Worm (Caenorhabditis elegans) whole organism, L4 larva: ENCODE measurements around the gene Y48A6B.7.

Experiments used
- F10B5.3 ChIP-seq: sonication (generic microtip); optimal IDR thresholded peaks from 2 replicates; lab custom pipeline; 2016; ENCODE audit warnings: mild to moderate bottlenecking, missing genetic modification characterization, missing compliant biosample characterization
- F26F4.8 ChIP-seq: fragments of 200-800 bp; sonication (Bioruptor generic); conservative IDR thresholded peaks from 2 replicates; pipeline ENCODE4 v1.3.6; 2022; ENCODE audit warnings: missing genetic modification characterization, missing compliant biosample characterization
- R02D3.7 ChIP-seq: fragments of 150-350 bp; sonication (generic microtip); optimal IDR thresholded peaks from 3 replicates; lab custom pipeline; 2014; ENCODE audit warnings: missing biosample characterization, missing genetic modification characterization
- T20F7.1 ChIP-seq: fragments of 200-800 bp; sonication (Bioruptor generic); optimal IDR thresholded peaks from 2 replicates; lab custom pipeline; 2018; ENCODE audit warnings: mild to moderate bottlenecking, missing genetic modification characterization, missing compliant biosample characterization
- T26A8.4 ChIP-seq: fragments of 200-800 bp; sonication (Bioruptor generic); IDR thresholded peaks from 2 replicates; pipeline ENCODE4 v1.3.6; 2022; ENCODE audit warnings: missing genetic modification characterization, missing compliant biosample characterization
- Y105C5A.15 ChIP-seq: fragments of 200-800 bp; sonication (Bioruptor generic); IDR thresholded peaks from 2 replicates; pipeline ENCODE4 v1.3.6; 2022; ENCODE audit warnings: missing genetic modification characterization, missing compliant biosample characterization
- Y5F2A.4 ChIP-seq: fragments of 200-800 bp; sonication (Bioruptor generic); optimal IDR thresholded peaks from 2 replicates; lab custom pipeline; 2018; ENCODE audit warnings: mild to moderate bottlenecking, missing genetic modification characterization, missing compliant biosample characterization
- ama-1 ChIP-seq: fragments of 150-350 bp; optimal IDR thresholded peaks from 2 replicates; lab custom pipeline; 2014; ENCODE audit warnings: inconsistent platforms, mixed read lengths
- arid-1 ChIP-seq: fragments of 200-800 bp; sonication (Bioruptor generic); conservative IDR thresholded peaks from 2 replicates; pipeline ENCODE4 v1.3.6; 2022; ENCODE audit warnings: missing genetic modification reagents, missing genetic modification characterization, missing compliant biosample characterization
- ceh-28 ChIP-seq: fragments of 150-350 bp; optimal IDR thresholded peaks from 2 replicates; lab custom pipeline; 2014; ENCODE audit warnings: missing biosample characterization, missing genetic modification reagents, missing genetic modification characterization
- ceh-82 ChIP-seq: sonication (generic microtip); optimal IDR thresholded peaks from 2 replicates; lab custom pipeline; 2017; ENCODE audit warnings: missing biosample characterization, missing genetic modification characterization
- ces-1 ChIP-seq: fragments of 150-350 bp; sonication (generic microtip); optimal IDR thresholded peaks from 4 replicates; lab custom pipeline; 2014; ENCODE audit warnings: missing biosample characterization, missing genetic modification reagents, missing genetic modification characterization
- ctbp-1 ChIP-seq: fragments of 200-800 bp; sonication (Bioruptor generic); IDR thresholded peaks from 2 replicates; pipeline ENCODE4 v1.3.6; 2022; ENCODE audit warnings: missing genetic modification reagents, missing genetic modification characterization, missing compliant biosample characterization
- daf-12 ChIP-seq: fragments of 150-350 bp; optimal IDR thresholded peaks from 2 replicates; lab custom pipeline; 2014; ENCODE audit warnings: missing biosample characterization, missing genetic modification reagents, missing genetic modification characterization
- dmd-8 ChIP-seq: fragments of 200-800 bp; sonication (Bioruptor generic); IDR thresholded peaks from 2 replicates; pipeline ENCODE4 v1.3.6; 2022; ENCODE audit warnings: missing genetic modification characterization, missing compliant biosample characterization
- dmd-9 ChIP-seq: fragments of 200-800 bp; sonication (Bioruptor generic); IDR thresholded peaks from 2 replicates; pipeline ENCODE4 v1.3.6; 2022; ENCODE audit warnings: missing genetic modification reagents, missing genetic modification characterization, missing compliant biosample characterization
- dpl-1 ChIP-seq: fragments of 150-350 bp; optimal IDR thresholded peaks from 2 replicates; lab custom pipeline; 2014; ENCODE audit warnings: missing biosample characterization, missing genetic modification reagents, missing genetic modification characterization
- fkh-10 ChIP-seq: fragments of 150-350 bp; optimal IDR thresholded peaks from 2 replicates; lab custom pipeline; 2014; ENCODE audit warnings: missing biosample characterization, missing genetic modification reagents, missing genetic modification characterization
- fos-1 ChIP-seq: fragments of 150-350 bp; optimal IDR thresholded peaks from 2 replicates; lab custom pipeline; 2014; ENCODE audit warnings: missing biosample characterization, missing genetic modification characterization
- hif-1 ChIP-seq, 2 experiments: sonication (generic microtip); optimal IDR thresholded peaks; 2 replicates each; lab custom pipeline; 2016 to 2017; ENCODE audit warnings: missing compliant biosample characterization in 2 of 2, missing genetic modification characterization in 2 of 2, missing genetic modification reagents in 2 of 2, missing genotype in 2 of 2, mild to moderate bottlenecking in 1 of 2
- hlh-11 ChIP-seq: fragments of 200-800 bp; sonication (Bioruptor generic); optimal IDR thresholded peaks from 2 replicates; lab custom pipeline; 2018; ENCODE audit warnings: mild to moderate bottlenecking, missing genetic modification characterization, missing compliant biosample characterization
- hlh-30 ChIP-seq: sonication (generic microtip); optimal IDR thresholded peaks from 2 replicates; lab custom pipeline; 2017; ENCODE audit warnings: antibody characterized with exemption, mild to moderate bottlenecking, missing genetic modification characterization, missing compliant biosample characterization; ENCODE audit not compliant: insufficient read depth
- jun-1 ChIP-seq: fragments of 150-350 bp; optimal IDR thresholded peaks from 2 replicates; lab custom pipeline; 2014; ENCODE audit warnings: missing biosample characterization, missing genetic modification reagents, missing genetic modification characterization
- lin-13 ChIP-seq: fragments of 150-350 bp; optimal IDR thresholded peaks from 2 replicates; lab custom pipeline; 2014; ENCODE audit warnings: missing biosample characterization, missing genetic modification reagents, missing genetic modification characterization
- lin-15B ChIP-seq: fragments of 150-350 bp; sonication (generic microtip); optimal IDR thresholded peaks from 3 replicates; lab custom pipeline; 2014; ENCODE audit warnings: missing biosample characterization, missing genetic modification characterization
- lin-38 ChIP-seq: fragments of 200-800 bp; sonication (Bioruptor generic); IDR thresholded peaks from 2 replicates; pipeline ENCODE4 v1.3.6; 2022; ENCODE audit warnings: missing genetic modification reagents, missing genetic modification characterization, missing compliant biosample characterization
- lin-39 ChIP-seq: fragments of 150-350 bp; optimal IDR thresholded peaks from 2 replicates; lab custom pipeline; 2014; ENCODE audit warnings: missing biosample characterization, missing genetic modification reagents, missing genetic modification characterization
- lsy-2 ChIP-seq, 2 experiments: fragments of 150-350 bp in 1 of 2; sonication (generic microtip) in 1 of 2; optimal IDR thresholded peaks; 2 replicates each; lab custom pipeline; 2014 to 2017; ENCODE audit warnings: missing biosample characterization in 2 of 2, missing genetic modification characterization in 2 of 2
- madf-5 ChIP-seq, 2 experiments: fragments of 200-800 bp; sonication (Bioruptor generic); IDR thresholded peaks; 2 replicates each; pipeline ENCODE4 v1.3.6; 2022; ENCODE audit warnings: missing compliant biosample characterization in 2 of 2, missing genetic modification characterization in 2 of 2
- madf-9 ChIP-seq: fragments of 200-800 bp; sonication (Bioruptor generic); conservative IDR thresholded peaks from 2 replicates; pipeline ENCODE4 v1.3.6; 2022; ENCODE audit warnings: missing genetic modification reagents, missing genetic modification characterization, missing compliant biosample characterization
- mdl-1 ChIP-seq, 2 experiments: fragments of 150-350 bp in 1 of 2; sonication (generic microtip) in 1 of 2; optimal IDR thresholded peaks; 2 replicates each; lab custom pipeline; 2014 to 2017; ENCODE audit warnings: missing biosample characterization in 2 of 2, missing genetic modification characterization in 2 of 2
- mep-1 ChIP-seq: fragments of 150-350 bp; sonication (generic microtip); optimal IDR thresholded peaks from 3 replicates; lab custom pipeline; 2014; ENCODE audit warnings: missing biosample characterization, missing genetic modification characterization
- mxl-2 ChIP-seq: fragments of 200-800 bp; sonication (Bioruptor generic); conservative IDR thresholded peaks from 2 replicates; pipeline ENCODE4 v1.3.6; 2022; ENCODE audit warnings: missing genetic modification reagents, missing genetic modification characterization, missing compliant biosample characterization
- mxl-3 ChIP-seq: fragments of 200-800 bp; sonication (Bioruptor generic); optimal IDR thresholded peaks from 2 replicates; lab custom pipeline; 2018; ENCODE audit warnings: mild to moderate bottlenecking, missing genetic modification characterization, missing compliant biosample characterization
- nhr-10 ChIP-seq: fragments of 150-350 bp; optimal IDR thresholded peaks from 2 replicates; lab custom pipeline; 2014; ENCODE audit warnings: missing biosample characterization, missing genetic modification characterization
- nhr-102 ChIP-seq: sonication (generic microtip); optimal IDR thresholded peaks from 2 replicates; lab custom pipeline; 2016; ENCODE audit warnings: mild to moderate bottlenecking, missing genetic modification characterization, moderate library complexity, missing compliant biosample characterization
- nhr-111 ChIP-seq: fragments of 200-800 bp; sonication (Bioruptor generic); optimal IDR thresholded peaks from 2 replicates; lab custom pipeline; 2018; ENCODE audit warnings: mild to moderate bottlenecking, missing genetic modification characterization, missing compliant biosample characterization
- nhr-25 ChIP-seq: sonication (generic microtip); optimal IDR thresholded peaks from 2 replicates; lab custom pipeline; 2017; ENCODE audit warnings: missing genetic modification characterization, mild to moderate bottlenecking, missing compliant biosample characterization, antibody characterized with exemption, moderate library complexity, borderline replicate concordance; ENCODE audit not compliant: insufficient read depth
- nhr-28 ChIP-seq: fragments of 150-350 bp; optimal IDR thresholded peaks from 2 replicates; lab custom pipeline; 2014; ENCODE audit warnings: missing biosample characterization, missing genetic modification characterization
- nhr-6 ChIP-seq: fragments of 150-350 bp; optimal IDR thresholded peaks from 2 replicates; lab custom pipeline; 2014; ENCODE audit warnings: missing biosample characterization, missing genetic modification characterization
- rbr-2 ChIP-seq: sonication (generic microtip); optimal IDR thresholded peaks from 2 replicates; lab custom pipeline; 2016; ENCODE audit warnings: missing genotype, missing genetic modification characterization, missing compliant biosample characterization
- spr-3 ChIP-seq: fragments of 200-800 bp; sonication (Bioruptor generic); optimal IDR thresholded peaks from 2 replicates; lab custom pipeline; 2018; ENCODE audit warnings: mild to moderate bottlenecking, missing genetic modification characterization, missing compliant biosample characterization
- unc-62 ChIP-seq, 3 experiments: fragments of 150-350 bp in 1 of 3; sonication (generic microtip); optimal IDR thresholded peaks in 2 of 3; peaks in 1 of 3; 1 replicate in 1 of 3; 2 replicates in 2 of 3; lab custom pipeline; 2014 to 2017; ENCODE audit warnings: missing biosample characterization in 3 of 3, missing genetic modification characterization in 3 of 3, missing genetic modification reagents in 3 of 3, missing genotype in 1 of 3
- zfp-3 ChIP-seq: fragments of 200-800 bp; sonication (Bioruptor generic); conservative IDR thresholded peaks from 2 replicates; pipeline ENCODE4 v1.3.6; 2022; ENCODE audit warnings: missing genetic modification reagents, missing genetic modification characterization, missing compliant biosample characterization
- zip-2 ChIP-seq: fragments of 150-350 bp; optimal IDR thresholded peaks from 2 replicates; lab custom pipeline; 2014; ENCODE audit warnings: missing biosample characterization, missing genetic modification characterization

Gene Y48A6B.7

ce11 chrIII:11012264-11012663, 14.1 kb downstream of the Y48A6B.7 start, which contains the start of gene kvs-4:
TSS of gene kvs-4 (plus strand) at chrIII:11012564.
- TF ChIP-seq lin-39 (tag; lab: Kevin White, UChicago) (no peak), ama-1 (no peak), T20F7.1 (GFP tag; lab: Kevin White, UChicago) (no peak), jun-1 (no peak), rbr-2 (tag; lab: Kevin White, UChicago) (no peak), R02D3.7 (tag; lab: Kevin White, UChicago) (no peak), nhr-10 (tag; lab: Kevin White, UChicago) (no peak), daf-12 (tag; lab: Kevin White, UChicago) (no peak), ceh-82 (tag; lab: Kevin White, UChicago) (no peak), nhr-111 (no peak), nhr-102 (tag; lab: Kevin White, UChicago) (no peak), mxl-3 (no peak), spr-3 (no peak)

ce11 chrIII:11010597-11010996, 15.8 kb downstream of the Y48A6B.7 start:
- TF ChIP-seq lin-38 (GFP tag; lab: Robert Waterston, UW) (peak; percentile 52), mep-1 (no peak), madf-9 (GFP tag; lab: Robert Waterston, UW) (no peak), lin-15B (tag; lab: Kevin White, UChicago) (no peak)

ce11 chrIII:11008869-11009268, 17.5 kb downstream of the Y48A6B.7 start, which contains the start of gene exos-1:
TSS of gene exos-1 (plus strand) at chrIII:11009043.
- TF ChIP-seq dmd-9 (GFP tag; lab: Robert Waterston, UW) = no peak
- TF ChIP-seq hlh-30 (tag; lab: Kevin White, UChicago) = no peak
- TF ChIP-seq dmd-8 (GFP tag; lab: Robert Waterston, UW) = no peak
- TF ChIP-seq zip-2 = no peak
- no peak for TF ChIP-seq Y5F2A.4 (GFP tag; lab: Kevin White, UChicago)
- no peak for TF ChIP-seq mdl-1 (tag; optimal IDR thresholded peaks at IDR 0.05; lab: Kevin White, UChicago)
- no peak for TF ChIP-seq lin-15B (tag; lab: Kevin White, UChicago)
- no peak for TF ChIP-seq F10B5.3
- TF ChIP-seq ctbp-1 (GFP tag; lab: Robert Waterston, UW) = 0 out of 2 replicates have a peak, but pooled peaks have one; percentile 39
- TF ChIP-seq lin-38 (GFP tag; lab: Robert Waterston, UW) = peak; percentile 48
- TF ChIP-seq zfp-3 = no peak
- TF ChIP-seq jun-1 = no peak
- no peak for TF ChIP-seq dpl-1 (GFP tag; lab: Kevin White, UChicago)
- no peak for TF ChIP-seq fos-1 (tag; lab: Kevin White, UChicago)
- no peak for TF ChIP-seq madf-5 (GFP tag; IDR thresholded peaks at IDR 0.05; lab: Robert Waterston, UW)
- peak in 1 of 2 experiments; percentile 45 for TF ChIP-seq unc-62 (GFP tag; optimal IDR thresholded peaks at IDR 0.05 in 1 of 2; lab: Kevin White, UChicago)
- no peak for TF ChIP-seq unc-62 (tag; optimal IDR thresholded peaks at IDR 0.05; lab: Kevin White, UChicago)
- no peak for TF ChIP-seq F26F4.8 (GFP tag; lab: Robert Waterston, UW)
- no peak for TF ChIP-seq arid-1 (GFP tag; lab: Robert Waterston, UW)
- TF ChIP-seq mxl-2 (GFP tag; lab: Robert Waterston, UW) = no peak

- TF ChIP-seq fkh-10 (peak; percentile 67), hlh-30 (tag; lab: Kevin White, UChicago) (peak; percentile 59), T26A8.4 (GFP tag; lab: Robert Waterston, UW) (peak; percentile 43; the same call in 1 of the 2 replicates), hlh-11 (tag; lab: Kevin White, UChicago) (peak; percentile 51), lsy-2 (tag; optimal IDR thresholded peaks at IDR 0.05; lab: Kevin White, UChicago) (peak in 1 of 2 experiments; percentile 91), hif-1 (tag; optimal IDR thresholded peaks at IDR 0.05; lab: Kevin White, UChicago) (peak in 1 of 2 experiments; percentile 65), Y105C5A.15 (GFP tag; lab: Robert Waterston, UW) (no peak), nhr-25 (tag; lab: Kevin White, UChicago) (peak; percentile 70), lin-15B (tag; lab: Kevin White, UChicago) (peak; percentile 6), lin-13 (GFP tag; lab: Kevin White, UChicago) (peak; percentile 76), ces-1 (GFP tag; lab: Kevin White, UChicago) (peak; percentile 13), fos-1 (tag; lab: Kevin White, UChicago) (no peak), nhr-28 (tag; lab: Kevin White, UChicago) (peak; percentile 66), ceh-28 (tag; lab: Kevin White, UChicago) (no peak), nhr-6 (peak; percentile 90), dpl-1 (GFP tag; lab: Kevin White, UChicago) (peak; percentile 97)
Observed at ce11 chrIII:11007552-11008272, 18.7 kb downstream of the Y48A6B.7 start, which contains the start of the genes fipr-17 and Y48A6B.3. TSS of gene fipr-17 (minus strand) at chrIII:11007602. TSS of gene Y48A6B.3 (plus strand) at chrIII:11008222.
